Worm (Caenorhabditis elegans): ENCODE results near the gene shc-2.

Gene shc-2

DNA sequence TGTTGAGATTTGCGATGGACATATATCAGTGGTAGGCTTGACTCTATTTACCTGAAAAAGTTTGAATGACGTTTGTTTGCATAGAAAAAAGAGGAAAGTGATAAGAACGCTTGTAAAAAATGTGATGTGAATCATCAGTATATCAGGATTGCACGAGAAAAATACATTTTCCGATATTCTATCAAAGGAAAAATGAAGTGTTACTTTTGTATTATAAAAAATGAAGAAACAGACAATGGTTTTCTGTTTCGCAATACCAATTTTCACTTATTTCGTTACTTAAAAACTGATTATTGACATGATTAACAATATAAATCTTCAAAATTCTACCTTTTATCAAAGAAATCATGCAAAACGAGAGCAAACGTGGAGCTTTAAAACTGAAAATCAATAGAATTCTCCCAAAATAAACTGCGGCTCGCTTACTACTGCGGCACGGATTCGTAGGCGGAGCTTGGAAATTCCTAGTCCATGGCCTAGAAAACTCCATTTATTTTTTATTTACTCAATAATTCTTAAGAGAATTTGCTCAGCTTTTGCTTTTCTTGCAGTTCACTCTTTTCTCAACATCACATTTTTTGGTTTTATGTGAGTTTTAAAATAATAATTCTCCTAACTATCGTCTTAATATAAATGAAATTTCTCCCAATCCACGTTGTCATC lies 24.7 kb downstream of the shc-2 start, which contains the start of the genes eif-1 and vps-24:
Gene eif-1 (minus strand): TSS at position 51 of the 663 bp plus-strand sequence.
Gene vps-24 (plus strand): TSS at position 469 of the 663 bp plus-strand sequence.
- TF ChIP-seq nhr-47 (tag; optimal IDR thresholded peaks at IDR 0.05), result peak; percentile 46
- TF ChIP-seq unc-30 (tag; optimal IDR thresholded peaks at IDR 0.05), result no peak
- no peak for TF ChIP-seq elt-2 (tag; optimal IDR thresholded peaks at IDR 0.05)
- peak; percentile 2 for TF ChIP-seq skn-1 (tag; optimal IDR thresholded peaks at IDR 0.05)
- peak; percentile 55 for TF ChIP-seq nhr-71 (tag; optimal IDR thresholded peaks at IDR 0.05)
- no peak for TF ChIP-seq pax-3 (tag; optimal IDR thresholded peaks at IDR 0.05)
- no peak for TF ChIP-seq mab-9 (GFP tag; IDR thresholded peaks at IDR 0.05)
- TF ChIP-seq lin-13 (GFP tag; optimal IDR thresholded peaks at IDR 0.05), result peak; percentile 17
- TF ChIP-seq lir-3 (tag; optimal IDR thresholded peaks at IDR 0.05; ENCODE audit: poor library complexity), result peak; percentile 58
- TF ChIP-seq ets-5 (GFP tag; IDR thresholded peaks at IDR 0.05), result no peak
- TF ChIP-seq ceh-82 (tag; optimal IDR thresholded peaks at IDR 0.05), result peak in 1 of 3 experiments; percentile 65
- TF ChIP-seq hpl-2 (GFP tag; optimal IDR thresholded peaks at IDR 0.05), result no peak
- no peak for TF ChIP-seq jun-1 (tag; optimal IDR thresholded peaks at IDR 0.05)
- TF ChIP-seq mdl-1 (tag; optimal IDR thresholded peaks at IDR 0.05), result no peak
- TF ChIP-seq lin-15B (tag; optimal IDR thresholded peaks at IDR 0.05), result peak; percentile 56
- no peak for TF ChIP-seq ceh-63 (GFP tag; optimal IDR thresholded peaks at IDR 0.05)
- no peak for TF ChIP-seq egl-13 (tag; optimal IDR thresholded peaks at IDR 0.05)
- no peak for TF ChIP-seq vab-15 (tag; optimal IDR thresholded peaks at IDR 0.05)
- TF ChIP-seq zag-1 (tag; optimal IDR thresholded peaks at IDR 0.05), result no peak
- TF ChIP-seq dpl-1 (GFP tag; optimal IDR thresholded peaks at IDR 0.05), result peak; percentile 55 to 77 (median 59)
- no peak for TF ChIP-seq nhr-237 (tag; optimal IDR thresholded peaks at IDR 0.05)
- TF ChIP-seq nhr-85 (tag), result peak; percentile 64
- no peak for TF ChIP-seq unc-98 (GFP tag; IDR thresholded peaks at IDR 0.05)
- no peak for TF ChIP-seq Y116A8C.19 (tag; optimal IDR thresholded peaks at IDR 0.05; ENCODE audit: borderline replicate concordance)
- TF ChIP-seq snpc-4 (tag; optimal IDR thresholded peaks at IDR 0.05), result peak; percentile 29
- TF ChIP-seq snu-23 (GFP tag; optimal IDR thresholded peaks at IDR 0.05), result peak; percentile 47
- peak; percentile 12 for TF ChIP-seq swsn-7 (tag; optimal IDR thresholded peaks at IDR 0.05)
- TF ChIP-seq unc-62 (GFP tag; optimal IDR thresholded peaks at IDR 0.05), result no peak
- TF ChIP-seq rnt-1 (tag; optimal IDR thresholded peaks at IDR 0.05), result peak; percentile 65
- no peak for TF ChIP-seq sup-37 (GFP tag; optimal IDR thresholded peaks at IDR 0.05)
- TF ChIP-seq C04F5.9 (tag; optimal IDR thresholded peaks at IDR 0.05), result no peak
- no peak for TF ChIP-seq C34B4.2 (tag; optimal IDR thresholded peaks at IDR 0.05)
- no peak for TF ChIP-seq aly-2 (tag; optimal IDR thresholded peaks at IDR 0.05)
- TF ChIP-seq tbx-2 (tag; optimal IDR thresholded peaks at IDR 0.05), result peak; percentile 47
- no peak for TF ChIP-seq aha-1 (tag; optimal IDR thresholded peaks at IDR 0.05)
- peak; percentile 30 for TF ChIP-seq irx-1 (tag; optimal IDR thresholded peaks at IDR 0.05)
- no peak for TF ChIP-seq elt-3 (tag; optimal IDR thresholded peaks at IDR 0.05)
- TF ChIP-seq hlh-4 (tag; optimal IDR thresholded peaks at IDR 0.05), result no peak
- TF ChIP-seq nhr-12 (tag; optimal IDR thresholded peaks at IDR 0.05), result no peak
- no peak for TF ChIP-seq egl-27 (tag; optimal IDR thresholded peaks at IDR 0.05)
- no peak for TF ChIP-seq mef-2 (tag; optimal IDR thresholded peaks at IDR 0.05)
- TF ChIP-seq mep-1 (tag; optimal IDR thresholded peaks at IDR 0.05), result peak; percentile 34
- no peak for TF ChIP-seq alr-1 (tag; optimal IDR thresholded peaks at IDR 0.05; ENCODE audit: borderline replicate concordance)
- TF ChIP-seq C16A3.4 (tag; optimal IDR thresholded peaks at IDR 0.05), result peak; percentile 30
- no peak for TF ChIP-seq fos-1 (tag; optimal IDR thresholded peaks at IDR 0.05)
- peak; percentile 30 for TF ChIP-seq dsc-1 (tag; optimal IDR thresholded peaks at IDR 0.05)
- TF ChIP-seq ama-1 (optimal IDR thresholded peaks at IDR 0.05), result no peak
- TF ChIP-seq fkh-4 (tag; optimal IDR thresholded peaks at IDR 0.05; ENCODE audit: borderline replicate concordance), result no peak
- no peak for TF ChIP-seq unc-86 (tag; optimal IDR thresholded peaks at IDR 0.05)
- no peak for TF ChIP-seq pag-3 (tag; optimal IDR thresholded peaks at IDR 0.05; ENCODE audit: borderline replicate concordance, insufficient read depth)
- TF ChIP-seq nhr-28 (tag; optimal IDR thresholded peaks at IDR 0.05), result no peak
- TF ChIP-seq fkh-8 (tag; optimal IDR thresholded peaks at IDR 0.05), result peak; percentile 16
